Worm (Caenorhabditis elegans): ENCODE measurements around the gene glit-1.

Gene glit-1

ce11 chrX:4667788-4668187 lies 44.3 kb upstream of the glit-1 start, which contains the start of gene mfsd-12:
TSS of gene mfsd-12 (plus strand) at chrX:4668088.
- TF ChIP-seq zip-2 (tag; optimal IDR thresholded peaks at IDR 0.05) (no peak), ceh-20 (GFP tag; IDR thresholded peaks at IDR 0.05) (no peak), madf-9 (GFP tag; conservative IDR thresholded peaks at IDR 0.05) (no peak), php-3 (GFP tag; IDR thresholded peaks at IDR 0.05) (no peak), mes-2 (tag; optimal IDR thresholded peaks at IDR 0.05; ENCODE audit: poor library complexity, severe bottlenecking) (peak; percentile 21)

ce11 chrX:4671837-4672236 lies 40.2 kb upstream of the glit-1 start:
- TF ChIP-seq dmd-6 (GFP tag; IDR thresholded peaks at IDR 0.05) (peak; percentile 86), fkh-10 (GFP tag; optimal IDR thresholded peaks at IDR 0.05) (no peak), nhr-41 (GFP tag; IDR thresholded peaks at IDR 0.05) (no peak), lin-39 (tag; optimal IDR thresholded peaks at IDR 0.05) (no peak), hlh-11 (tag; optimal IDR thresholded peaks at IDR 0.05) (peak; percentile 32), tra-1 (GFP tag; IDR thresholded peaks at IDR 0.05) (0 out of 2 replicates have a peak, but pooled peaks have one; percentile 36), duxl-1 (tag; optimal IDR thresholded peaks at IDR 0.05; ENCODE audit: poor library complexity) (no peak), daf-16 (GFP tag; optimal IDR thresholded peaks at IDR 0.05) (no peak), daf-16 (tag; optimal IDR thresholded peaks at IDR 0.05) (peak; percentile 47), dve-1 (tag; optimal IDR thresholded peaks at IDR 0.05; ENCODE audit: insufficient read depth) (peak; percentile 53), Y105C5A.15 (GFP tag; IDR thresholded peaks at IDR 0.05) (no peak)

ce11 chrX:4673165-4673756 lies 38.8 kb upstream of the glit-1 start, which contains the start of gene tmem-135:
TSS of gene tmem-135 (plus strand) at chrX:4673706.
- TF ChIP-seq zip-11 (GFP tag; IDR thresholded peaks at IDR 0.05) = no peak
- no peak for TF ChIP-seq spr-3 (GFP tag; optimal IDR thresholded peaks at IDR 0.05)
- peak; percentile 59 for TF ChIP-seq nhr-28 (tag; optimal IDR thresholded peaks at IDR 0.05)
- 0 out of 2 replicates have a peak, but pooled peaks have one; percentile 9 for TF ChIP-seq php-3 (GFP tag; IDR thresholded peaks at IDR 0.05)
- no peak for TF ChIP-seq ztf-7 (tag; optimal IDR thresholded peaks at IDR 0.05)
- TF ChIP-seq unc-62 (GFP tag; optimal IDR thresholded peaks at IDR 0.05 in 1 of 2) = no peak
- TF ChIP-seq unc-62 (tag; optimal IDR thresholded peaks at IDR 0.05) = no peak
- no peak for TF ChIP-seq daf-16 (GFP tag; optimal IDR thresholded peaks at IDR 0.05)
- TF ChIP-seq daf-16 (tag; optimal IDR thresholded peaks at IDR 0.05) = peak; percentile 24
- TF ChIP-seq daf-12 (tag; optimal IDR thresholded peaks at IDR 0.05) = no peak
- TF ChIP-seq mxl-3 (GFP tag; optimal IDR thresholded peaks at IDR 0.05) = no peak
- TF ChIP-seq ztf-11 (tag; optimal IDR thresholded peaks at IDR 0.05) = no peak
- peak; percentile 0 for TF ChIP-seq pqm-1 (tag; optimal IDR thresholded peaks at IDR 0.05)
- no peak for TF ChIP-seq skn-1 (tag; optimal IDR thresholded peaks at IDR 0.05)
- TF ChIP-seq nhr-102 (tag; optimal IDR thresholded peaks at IDR 0.05) = no peak
- no peak for TF ChIP-seq zag-1 (tag; optimal IDR thresholded peaks at IDR 0.05)
- TF ChIP-seq ceh-20 (GFP tag; IDR thresholded peaks at IDR 0.05) = no peak
- TF ChIP-seq hlh-30 (tag; optimal IDR thresholded peaks at IDR 0.05; ENCODE audit: insufficient read depth) = peak; percentile 27
- no peak for TF ChIP-seq lim-7 (GFP tag; IDR thresholded peaks at IDR 0.05)
- no peak for TF ChIP-seq attf-4 (tag; optimal IDR thresholded peaks at IDR 0.05)
- TF ChIP-seq mep-1 (tag; optimal IDR thresholded peaks at IDR 0.05) = no peak
- no peak for TF ChIP-seq rbr-2 (tag; optimal IDR thresholded peaks at IDR 0.05)
- TF ChIP-seq hlh-11 (tag; optimal IDR thresholded peaks at IDR 0.05) = peak; percentile 25
- no peak for TF ChIP-seq jun-1 (tag; optimal IDR thresholded peaks at IDR 0.05)
- TF ChIP-seq cey-2 (tag; optimal IDR thresholded peaks at IDR 0.05; ENCODE audit: borderline replicate concordance, insufficient read depth) = no peak
- TF ChIP-seq hmg-1.1 (GFP tag; IDR thresholded peaks at IDR 0.05) = no peak
- TF ChIP-seq nhr-111 (GFP tag; optimal IDR thresholded peaks at IDR 0.05) = no peak
- TF ChIP-seq R02D3.7 (tag; optimal IDR thresholded peaks at IDR 0.05) = no peak
- TF ChIP-seq zfp-3 (GFP tag; conservative IDR thresholded peaks at IDR 0.05) = no peak
- TF ChIP-seq aly-2 (tag; optimal IDR thresholded peaks at IDR 0.05) = no peak
- no peak for TF ChIP-seq lin-38 (GFP tag; IDR thresholded peaks at IDR 0.05)
- no peak for TF ChIP-seq fkh-10 (GFP tag; optimal IDR thresholded peaks at IDR 0.05)
- TF ChIP-seq hif-1 (tag; optimal IDR thresholded peaks at IDR 0.05) = no peak
- TF ChIP-seq ceh-82 (tag; optimal IDR thresholded peaks at IDR 0.05) = no peak
- no peak for TF ChIP-seq dmd-9 (GFP tag; IDR thresholded peaks at IDR 0.05)
- TF ChIP-seq Y48G9A.11 (GFP tag; IDR thresholded peaks at IDR 0.05) = no peak
- TF ChIP-seq Y75B8A.6 (GFP tag; IDR thresholded peaks at IDR 0.05) = no peak

Data from whole organism, L4 larva.